Worm (Caenorhabditis elegans) whole organism, L4 larva: ENCODE measurements around the gene ZK742.7.
A peak's percentile ranks its signal among the peaks of the same experiment; 100 is the strongest.

Experiments
- D1046.2 ChIP-seq: fragments of 200-800 bp; sonication (Bioruptor generic); IDR thresholded peaks from 2 replicates; pipeline ENCODE4 v1.3.6; 2022; ENCODE audit warnings: missing genetic modification characterization, missing compliant biosample characterization
- F10B5.3 ChIP-seq: sonication (generic microtip); optimal IDR thresholded peaks from 2 replicates; lab custom pipeline; 2016; ENCODE audit warnings: mild to moderate bottlenecking, missing genetic modification characterization, missing compliant biosample characterization
- F26F4.8 ChIP-seq: fragments of 200-800 bp; sonication (Bioruptor generic); conservative IDR thresholded peaks from 2 replicates; pipeline ENCODE4 v1.3.6; 2022; ENCODE audit warnings: missing genetic modification characterization, missing compliant biosample characterization
- F37D6.2 ChIP-seq: sonication (generic microtip); optimal IDR thresholded peaks from 2 replicates; lab custom pipeline; 2016; ENCODE audit warnings: mild to moderate bottlenecking, missing genetic modification characterization, missing compliant biosample characterization
- R02D3.7 ChIP-seq: fragments of 150-350 bp; sonication (generic microtip); optimal IDR thresholded peaks from 3 replicates; lab custom pipeline; 2014; ENCODE audit warnings: missing biosample characterization, missing genetic modification characterization
- Y105C5A.15 ChIP-seq: fragments of 200-800 bp; sonication (Bioruptor generic); IDR thresholded peaks from 2 replicates; pipeline ENCODE4 v1.3.6; 2022; ENCODE audit warnings: missing genetic modification characterization, missing compliant biosample characterization
- ZK337.2 ChIP-seq: fragments of 200-800 bp; sonication (Bioruptor generic); IDR thresholded peaks from 2 replicates; pipeline ENCODE4 v1.3.6; 2022; ENCODE audit warnings: missing genetic modification reagents, missing genetic modification characterization, missing compliant biosample characterization
- ZK546.5 ChIP-seq, 2 experiments: sonication (generic microtip); optimal IDR thresholded peaks; 2 replicates each; lab custom pipeline; 2017; ENCODE audit warnings: missing biosample characterization in 2 of 2, missing genetic modification characterization in 2 of 2
- aly-2 ChIP-seq: sonication (generic microtip); optimal IDR thresholded peaks from 2 replicates; lab custom pipeline; 2018; ENCODE audit warnings: missing biosample characterization, missing genetic modification characterization
- arid-1 ChIP-seq: fragments of 200-800 bp; sonication (Bioruptor generic); conservative IDR thresholded peaks from 2 replicates; pipeline ENCODE4 v1.3.6; 2022; ENCODE audit warnings: missing genetic modification reagents, missing genetic modification characterization, missing compliant biosample characterization
- attf-4 ChIP-seq: sonication (generic microtip); optimal IDR thresholded peaks from 3 replicates; lab custom pipeline; 2017; ENCODE audit warnings: missing biosample characterization, missing genetic modification characterization
- ceh-20 ChIP-seq: fragments of 200-800 bp; sonication (Bioruptor generic); IDR thresholded peaks from 2 replicates; pipeline ENCODE4 v1.3.6; 2022; ENCODE audit warnings: missing genetic modification reagents, missing genetic modification characterization, missing compliant biosample characterization
- ceh-32 ChIP-seq: sonication (generic microtip); optimal IDR thresholded peaks from 2 replicates; lab custom pipeline; 2016; ENCODE audit warnings: mild to moderate bottlenecking, missing genetic modification characterization, missing compliant biosample characterization; ENCODE audit not compliant: poor library complexity
- ceh-62 ChIP-seq: sonication (generic microtip); optimal IDR thresholded peaks from 2 replicates; lab custom pipeline; 2017; ENCODE audit warnings: missing biosample characterization, missing genetic modification characterization
- ceh-82 ChIP-seq: sonication (generic microtip); optimal IDR thresholded peaks from 2 replicates; lab custom pipeline; 2017; ENCODE audit warnings: missing biosample characterization, missing genetic modification characterization
- daf-12 ChIP-seq: fragments of 150-350 bp; optimal IDR thresholded peaks from 2 replicates; lab custom pipeline; 2014; ENCODE audit warnings: missing biosample characterization, missing genetic modification reagents, missing genetic modification characterization
- daf-16 ChIP-seq, 3 experiments: sonication (generic microtip); optimal IDR thresholded peaks; 2 replicates each; lab custom pipeline; 2016 to 2017; ENCODE audit warnings: missing genetic modification characterization in 3 of 3, missing genetic modification reagents in 3 of 3, mild to moderate bottlenecking in 2 of 3, missing compliant biosample characterization in 2 of 3, missing biosample characterization in 1 of 3, moderate library complexity in 1 of 3
- dmd-6 ChIP-seq: fragments of 200-800 bp; sonication (Bioruptor generic); IDR thresholded peaks from 2 replicates; pipeline ENCODE4 v1.3.6; 2022; ENCODE audit warnings: missing genetic modification reagents, missing genetic modification characterization, missing compliant biosample characterization
- dmd-8 ChIP-seq: fragments of 200-800 bp; sonication (Bioruptor generic); IDR thresholded peaks from 2 replicates; pipeline ENCODE4 v1.3.6; 2022; ENCODE audit warnings: missing genetic modification characterization, missing compliant biosample characterization
- egl-27 ChIP-seq: sonication (generic microtip); optimal IDR thresholded peaks from 3 replicates; lab custom pipeline; 2017; ENCODE audit warnings: missing biosample characterization, missing genetic modification reagents, missing genetic modification characterization
- egl-43 ChIP-seq: fragments of 200-800 bp; sonication (Bioruptor generic); IDR thresholded peaks from 2 replicates; pipeline ENCODE4 v1.3.6; 2022; ENCODE audit warnings: missing genetic modification reagents, missing genetic modification characterization, missing compliant biosample characterization
- hlh-11 ChIP-seq: fragments of 200-800 bp; sonication (Bioruptor generic); optimal IDR thresholded peaks from 2 replicates; lab custom pipeline; 2018; ENCODE audit warnings: mild to moderate bottlenecking, missing genetic modification characterization, missing compliant biosample characterization
- hlh-30 ChIP-seq: sonication (generic microtip); optimal IDR thresholded peaks from 2 replicates; lab custom pipeline; 2017; ENCODE audit warnings: antibody characterized with exemption, mild to moderate bottlenecking, missing genetic modification characterization, missing compliant biosample characterization; ENCODE audit not compliant: insufficient read depth
- hmg-1.1 ChIP-seq: fragments of 200-800 bp; sonication (Bioruptor generic); IDR thresholded peaks from 2 replicates; pipeline ENCODE4 v1.3.6; 2022; ENCODE audit warnings: missing genetic modification reagents, missing genetic modification characterization, missing compliant biosample characterization
- lin-1 ChIP-seq: fragments of 200-800 bp; sonication (Bioruptor generic); IDR thresholded peaks from 2 replicates; pipeline ENCODE4 v1.3.6; 2022; ENCODE audit warnings: missing genetic modification reagents, missing genetic modification characterization, missing compliant biosample characterization
- lin-13 ChIP-seq: fragments of 150-350 bp; optimal IDR thresholded peaks from 2 replicates; lab custom pipeline; 2014; ENCODE audit warnings: missing biosample characterization, missing genetic modification reagents, missing genetic modification characterization
- lin-15B ChIP-seq: fragments of 150-350 bp; sonication (generic microtip); optimal IDR thresholded peaks from 3 replicates; lab custom pipeline; 2014; ENCODE audit warnings: missing biosample characterization, missing genetic modification characterization
- madf-9 ChIP-seq: fragments of 200-800 bp; sonication (Bioruptor generic); conservative IDR thresholded peaks from 2 replicates; pipeline ENCODE4 v1.3.6; 2022; ENCODE audit warnings: missing genetic modification reagents, missing genetic modification characterization, missing compliant biosample characterization
- mdl-1 ChIP-seq, 2 experiments: fragments of 150-350 bp in 1 of 2; sonication (generic microtip) in 1 of 2; optimal IDR thresholded peaks; 2 replicates each; lab custom pipeline; 2014 to 2017; ENCODE audit warnings: missing biosample characterization in 2 of 2, missing genetic modification characterization in 2 of 2
- mdt-29 ChIP-seq: fragments of 200-800 bp; sonication (Bioruptor generic); IDR thresholded peaks from 2 replicates; pipeline ENCODE4 v1.3.6; 2022; ENCODE audit warnings: missing genetic modification reagents, missing genetic modification characterization, missing compliant biosample characterization
- mxl-2 ChIP-seq: fragments of 200-800 bp; sonication (Bioruptor generic); conservative IDR thresholded peaks from 2 replicates; pipeline ENCODE4 v1.3.6; 2022; ENCODE audit warnings: missing genetic modification reagents, missing genetic modification characterization, missing compliant biosample characterization
- nhr-102 ChIP-seq: sonication (generic microtip); optimal IDR thresholded peaks from 2 replicates; lab custom pipeline; 2016; ENCODE audit warnings: mild to moderate bottlenecking, missing genetic modification characterization, moderate library complexity, missing compliant biosample characterization
- nhr-11 ChIP-seq: fragments of 150-350 bp; optimal IDR thresholded peaks from 2 replicates; lab custom pipeline; 2014; ENCODE audit warnings: missing biosample characterization, missing genetic modification characterization
- nhr-25 ChIP-seq: sonication (generic microtip); optimal IDR thresholded peaks from 2 replicates; lab custom pipeline; 2017; ENCODE audit warnings: missing genetic modification characterization, mild to moderate bottlenecking, missing compliant biosample characterization, antibody characterized with exemption, moderate library complexity, borderline replicate concordance; ENCODE audit not compliant: insufficient read depth
- nhr-28 ChIP-seq: fragments of 150-350 bp; optimal IDR thresholded peaks from 2 replicates; lab custom pipeline; 2014; ENCODE audit warnings: missing biosample characterization, missing genetic modification characterization
- nhr-41 ChIP-seq: fragments of 200-800 bp; sonication (Bioruptor generic); IDR thresholded peaks from 2 replicates; pipeline ENCODE4 v1.3.6; 2022; ENCODE audit warnings: missing genetic modification reagents, missing genetic modification characterization, missing compliant biosample characterization
- nhr-42 ChIP-seq: fragments of 200-800 bp; sonication (Bioruptor generic); IDR thresholded peaks from 2 replicates; pipeline ENCODE4 v1.3.6; 2022; ENCODE audit warnings: missing genetic modification characterization, missing compliant biosample characterization
- nhr-76 ChIP-seq: fragments of 150-350 bp; optimal IDR thresholded peaks from 2 replicates; lab custom pipeline; 2014; ENCODE audit warnings: missing biosample characterization, missing genetic modification characterization
- pha-4 ChIP-seq, 2 experiments: fragments of 150-350 bp in 1 of 2; fragments of 200-800 bp in 1 of 2; sonication (Bioruptor generic) in 1 of 2; IDR thresholded peaks in 1 of 2; optimal IDR thresholded peaks in 1 of 2; 2 replicates each; pipeline versions ENCODE4 v1.3.6 to Lab custom; 2014 to 2022; ENCODE audit warnings: missing genetic modification characterization in 2 of 2, missing genetic modification reagents in 2 of 2, missing biosample characterization in 1 of 2, missing compliant biosample characterization in 1 of 2
- php-3 ChIP-seq: fragments of 200-800 bp; sonication (Bioruptor generic); IDR thresholded peaks from 2 replicates; pipeline ENCODE4 v1.3.6; 2022; ENCODE audit warnings: missing genetic modification reagents, missing genetic modification characterization, missing compliant biosample characterization
- pqm-1 ChIP-seq: sonication (generic microtip); optimal IDR thresholded peaks from 2 replicates; lab custom pipeline; 2017; ENCODE audit warnings: missing biosample characterization, missing genetic modification characterization
- saeg-2 ChIP-seq: fragments of 200-800 bp; sonication (Bioruptor generic); IDR thresholded peaks from 2 replicates; pipeline ENCODE4 v1.3.6; 2022; ENCODE audit warnings: missing genetic modification reagents, missing genetic modification characterization, missing compliant biosample characterization
- set-16 ChIP-seq: fragments of 200-800 bp; sonication (Bioruptor generic); IDR thresholded peaks from 2 replicates; pipeline ENCODE4 v1.3.6; 2022; ENCODE audit warnings: missing genetic modification reagents, missing genetic modification characterization, missing compliant biosample characterization
- skn-1 ChIP-seq: fragments of 150-350 bp; optimal IDR thresholded peaks from 2 replicates; lab custom pipeline; 2014; ENCODE audit warnings: missing biosample characterization, missing genetic modification characterization
- spr-1 ChIP-seq: sonication (generic microtip); optimal IDR thresholded peaks from 2 replicates; lab custom pipeline; 2016; ENCODE audit warnings: mild to moderate bottlenecking, missing genetic modification characterization, missing compliant biosample characterization
- spr-3 ChIP-seq: fragments of 200-800 bp; sonication (Bioruptor generic); optimal IDR thresholded peaks from 2 replicates; lab custom pipeline; 2018; ENCODE audit warnings: mild to moderate bottlenecking, missing genetic modification characterization, missing compliant biosample characterization
- tra-1 ChIP-seq: fragments of 200-800 bp; sonication (Bioruptor generic); IDR thresholded peaks from 2 replicates; pipeline ENCODE4 v1.3.6; 2022; ENCODE audit warnings: missing genetic modification reagents, missing genetic modification characterization, missing compliant biosample characterization
- unc-39 ChIP-seq: sonication (generic microtip); optimal IDR thresholded peaks from 2 replicates; lab custom pipeline; 2017; ENCODE audit warnings: missing biosample characterization, missing genetic modification characterization
- zip-2 ChIP-seq: fragments of 150-350 bp; optimal IDR thresholded peaks from 2 replicates; lab custom pipeline; 2014; ENCODE audit warnings: missing biosample characterization, missing genetic modification characterization
- ztf-11 ChIP-seq: fragments of 150-350 bp; optimal IDR thresholded peaks from 2 replicates; lab custom pipeline; 2014; ENCODE audit warnings: missing biosample characterization, missing genetic modification characterization
- ztf-7 ChIP-seq: fragments of 150-350 bp; optimal IDR thresholded peaks from 2 replicates; lab custom pipeline; 2014; ENCODE audit warnings: missing biosample characterization, missing genetic modification characterization

The ZK742.7 gene

ce11 chrV:7848251-7848650 is 50.1 kb downstream of the ZK742.7 start (continued):
- TF ChIP-seq ztf-11 (no peak), set-16 (GFP tag; lab: Robert Waterston, UW) (peak; percentile 69), mdl-1 (tag; optimal IDR thresholded peaks at IDR 0.05; lab: Kevin White, UChicago) (peak in 1 of 2 experiments; percentile 72), madf-9 (GFP tag; lab: Robert Waterston, UW) (0 out of 2 replicates have a peak, but pooled peaks have one; percentile 25), ceh-32 (tag; lab: Kevin White, UChicago) (no peak), aly-2 (tag; lab: Kevin White, UChicago) (no peak), ceh-62 (no peak), lin-13 (GFP tag; lab: Kevin White, UChicago) (no peak), pqm-1 (tag; lab: Kevin White, UChicago) (no peak), ceh-82 (tag; lab: Kevin White, UChicago) (no peak), daf-12 (tag; lab: Kevin White, UChicago) (no peak), spr-1 (tag; lab: Kevin White, UChicago) (no peak), nhr-28 (tag; lab: Kevin White, UChicago) (peak; percentile 43), D1046.2 (no peak), ZK337.2 (GFP tag; lab: Robert Waterston, UW) (no peak), F10B5.3 (tag; lab: Kevin White, UChicago) (no peak), nhr-11 (no peak), egl-43 (GFP tag; lab: Robert Waterston, UW) (no peak), arid-1 (GFP tag; lab: Robert Waterston, UW) (no peak), dmd-8 (GFP tag; lab: Robert Waterston, UW) (no peak), daf-16 (GFP tag; optimal IDR thresholded peaks at IDR 0.05; lab: Kevin White, UChicago) (no peak), daf-16 (tag; optimal IDR thresholded peaks at IDR 0.05; lab: Kevin White, UChicago) (peak; percentile 32), nhr-76 (tag; lab: Kevin White, UChicago) (no peak), F37D6.2 (tag; lab: Kevin White, UChicago) (no peak), saeg-2 (GFP tag; lab: Robert Waterston, UW) (no peak), unc-39 (tag; lab: Kevin White, UChicago) (no peak), pha-4 (GFP tag; IDR thresholded peaks at IDR 0.05; lab: Robert Waterston, UW) (no peak), pha-4 (tag; optimal IDR thresholded peaks at IDR 0.05; lab: Kevin White, UChicago) (no peak), nhr-42 (GFP tag; lab: Robert Waterston, UW) (no peak), ceh-20 (GFP tag; lab: Robert Waterston, UW) (peak; percentile 42; the same call in 1 of the 2 replicates), tra-1 (GFP tag; lab: Robert Waterston, UW) (no peak), R02D3.7 (tag; lab: Kevin White, UChicago) (no peak), hlh-30 (tag; lab: Kevin White, UChicago) (peak; percentile 97), F26F4.8 (GFP tag; lab: Robert Waterston, UW) (no peak), dmd-6 (GFP tag; lab: Robert Waterston, UW) (peak; percentile 42), mdt-29 (GFP tag; lab: Robert Waterston, UW) (no peak), skn-1 (tag; lab: Kevin White, UChicago) (no peak), nhr-41 (no peak), nhr-102 (no peak), mxl-2 (GFP tag; lab: Robert Waterston, UW) (no peak), attf-4 (tag; lab: Kevin White, UChicago) (no peak), hlh-11 (tag; lab: Kevin White, UChicago) (peak; percentile 86), egl-27 (tag; lab: Kevin White, UChicago) (no peak), spr-3 (GFP tag; lab: Kevin White, UChicago) (no peak), hmg-1.1 (GFP tag; lab: Robert Waterston, UW) (peak; percentile 57), zip-2 (tag; lab: Kevin White, UChicago) (no peak), ztf-7 (peak; percentile 30), nhr-25 (no peak), ZK546.5 (tag; optimal IDR thresholded peaks at IDR 0.05; lab: Kevin White, UChicago) (no peak), Y105C5A.15 (GFP tag; lab: Robert Waterston, UW) (no peak), php-3 (peak; percentile 54; the same call in 1 of the 2 replicates), lin-1 (GFP tag; lab: Robert Waterston, UW) (no peak), lin-15B (tag; lab: Kevin White, UChicago) (no peak)
